Fruit fly (Drosophila melanogaster): ENCODE data around the gene Gr61a.

The Gr61a gene

dm6 chr3L:794462-794861, 46.8 kb upstream of the Gr61a start (continued):
- TF ChIP-seq CG9139 (GFP tag; optimal IDR thresholded peaks at IDR 0.05): no peak
- no peak for TF ChIP-seq CG1621 (tag; optimal IDR thresholded peaks at IDR 0.05)
- TF ChIP-seq Eip78C (GFP tag): peak; percentile 55
- no peak for TF ChIP-seq CG31627 (GFP tag; optimal IDR thresholded peaks at IDR 0.05)
- peak; percentile 75 for TF ChIP-seq CG15336 (GFP tag; IDR thresholded peaks at IDR 0.05)
- no peak for TF ChIP-seq CG34406 (GFP tag; optimal IDR thresholded peaks at IDR 0.05)
- TF ChIP-seq CG7368 (GFP tag; optimal IDR thresholded peaks at IDR 0.05): no peak
- TF ChIP-seq CG6276 (GFP tag; optimal IDR thresholded peaks at IDR 0.05): peak; percentile 52
- TF ChIP-seq fkh (GFP tag; optimal IDR thresholded peaks at IDR 0.05): no peak
- no peak for TF ChIP-seq fd59A (GFP tag; optimal IDR thresholded peaks at IDR 0.05)
- no peak for TF ChIP-seq CG10631 (GFP tag; optimal IDR thresholded peaks at IDR 0.05)
- no peak for TF ChIP-seq net (GFP tag; optimal IDR thresholded peaks at IDR 0.05)
- no peak for TF ChIP-seq Sox102F (GFP tag; optimal IDR thresholded peaks at IDR 0.05)
- TF ChIP-seq lz (GFP tag; optimal IDR thresholded peaks at IDR 0.05): no peak
- TF ChIP-seq Hr38 (GFP tag; optimal IDR thresholded peaks at IDR 0.05): no peak
- TF ChIP-seq Blimp-1 (GFP tag; optimal IDR thresholded peaks at IDR 0.05): no peak
- TF ChIP-seq Lpt (GFP tag; optimal IDR thresholded peaks at IDR 0.05): no peak
- no peak for TF ChIP-seq fd85E (GFP tag; optimal IDR thresholded peaks at IDR 0.05)
- TF ChIP-seq cyc (GFP tag; optimal IDR thresholded peaks at IDR 0.05): no peak
- no peak for TF ChIP-seq CG6792 (GFP tag; optimal IDR thresholded peaks at IDR 0.05)
- no peak for TF ChIP-seq Sox15 (GFP tag; optimal IDR thresholded peaks at IDR 0.05)
- no peak for TF ChIP-seq salr (GFP tag; optimal IDR thresholded peaks at IDR 0.05)

dm6 chr3L:795001-795400, 46.2 kb upstream of the Gr61a start:
- TF ChIP-seq CG10669 (GFP tag; optimal IDR thresholded peaks at IDR 0.05): no peak
- TF ChIP-seq Sox102F (GFP tag; optimal IDR thresholded peaks at IDR 0.05): no peak
- no peak for TF ChIP-seq CG11902 (GFP tag; optimal IDR thresholded peaks at IDR 0.05)
- no peak for TF ChIP-seq eg (GFP tag; IDR thresholded peaks at IDR 0.05)
- no peak for TF ChIP-seq svp (GFP tag)
- TF ChIP-seq CG15336 (GFP tag; IDR thresholded peaks at IDR 0.05): no peak
- no peak for TF ChIP-seq CG31627 (GFP tag; optimal IDR thresholded peaks at IDR 0.05)
- TF ChIP-seq CG16779 (tag; optimal IDR thresholded peaks at IDR 0.05): no peak
- no peak for TF ChIP-seq CG32006 (GFP tag; optimal IDR thresholded peaks at IDR 0.05)
- TF ChIP-seq CG7368 (GFP tag; optimal IDR thresholded peaks at IDR 0.05): no peak
- TF ChIP-seq CG1621 (tag; optimal IDR thresholded peaks at IDR 0.05): no peak
- TF ChIP-seq Lpt (GFP tag; optimal IDR thresholded peaks at IDR 0.05): no peak
- TF ChIP-seq CG8319 (GFP tag; optimal IDR thresholded peaks at IDR 0.05): no peak
- TF ChIP-seq cyc (GFP tag; optimal IDR thresholded peaks at IDR 0.05): no peak
- TF ChIP-seq Eip93F (GFP tag; optimal IDR thresholded peaks at IDR 0.05): no peak
- TF ChIP-seq Eip75B (GFP tag; optimal IDR thresholded peaks at IDR 0.05): no peak
- no peak for TF ChIP-seq CG6854 (GFP tag; optimal IDR thresholded peaks at IDR 0.05)
- TF ChIP-seq esn (GFP tag; optimal IDR thresholded peaks at IDR 0.05): no peak

dm6 chr3L:796926-797802, 44.1 kb upstream of the Gr61a start:
- TF ChIP-seq CG8119 (GFP tag; IDR thresholded peaks at IDR 0.05) (no peak), achi (GFP tag; optimal IDR thresholded peaks at IDR 0.05) (peak; percentile 56), fkh (GFP tag; optimal IDR thresholded peaks at IDR 0.05) (no peak), CG10631 (GFP tag; optimal IDR thresholded peaks at IDR 0.05) (peak; percentile 48), Sox15 (GFP tag; optimal IDR thresholded peaks at IDR 0.05) (no peak), dsx (GFP tag; optimal IDR thresholded peaks at IDR 0.05; ENCODE audit: poor library complexity, severe bottlenecking) (peak; percentile 51), CG1621 (tag; optimal IDR thresholded peaks at IDR 0.05) (no peak), CG8319 (GFP tag; optimal IDR thresholded peaks at IDR 0.05) (peak; percentile 2), pdm3 (GFP tag; optimal IDR thresholded peaks at IDR 0.05) (no peak), CG34406 (GFP tag; optimal IDR thresholded peaks at IDR 0.05) (no peak), Hr39 (GFP tag; optimal IDR thresholded peaks at IDR 0.05) (no peak), eg (GFP tag; IDR thresholded peaks at IDR 0.05) (peak; percentile 31; the same call in 1 of the 3 replicates), CG6163 (GFP tag; IDR thresholded peaks at IDR 0.05) (peak; percentile 58; the same call in 2 of the 3 replicates), CG15336 (GFP tag; IDR thresholded peaks at IDR 0.05) (peak; percentile 28; the same call in 1 of the 2 replicates), vri (GFP tag; optimal IDR thresholded peaks at IDR 0.05) (no peak), CG11902 (GFP tag; optimal IDR thresholded peaks at IDR 0.05) (no peak), CG7368 (GFP tag; optimal IDR thresholded peaks at IDR 0.05) (no peak), CG6792 (GFP tag; optimal IDR thresholded peaks at IDR 0.05) (no peak), CG6808 (GFP tag; optimal IDR thresholded peaks at IDR 0.05) (peak; percentile 25), Met (GFP tag; optimal IDR thresholded peaks at IDR 0.05) (no peak), CG32006 (GFP tag; optimal IDR thresholded peaks at IDR 0.05) (peak; percentile 24), Sox14 (GFP tag; optimal IDR thresholded peaks at IDR 0.05) (no peak), CG3919 (GFP tag; optimal IDR thresholded peaks at IDR 0.05) (peak; percentile 56), fd59A (GFP tag; optimal IDR thresholded peaks at IDR 0.05) (no peak), acj6 (GFP tag; optimal IDR thresholded peaks at IDR 0.05) (peak; percentile 24)

Measured in whole organism, prepupa.